Worm (Caenorhabditis elegans): ENCODE data around the gene rab-14.

rab-14 gene

ce11 chrX:15597077-15597476, 9.4 kb downstream of the rab-14 start, which contains the start of gene K09A9.8:
TSS of gene K09A9.8 (minus strand) at chrX:15597177.
- TF ChIP-seq B0310.2 (tag; optimal IDR thresholded peaks at IDR 0.05) (no peak), tra-4 (tag; optimal IDR thresholded peaks at IDR 0.05) (no peak), ceh-36 (tag; optimal IDR thresholded peaks at IDR 0.05) (no peak), hmg-4 (GFP tag; optimal IDR thresholded peaks at IDR 0.05) (no peak), pes-1 (GFP tag; IDR thresholded peaks at IDR 0.05) (no peak), F13C5.2 (tag; optimal IDR thresholded peaks at IDR 0.05) (no peak), ceh-13 (GFP tag; optimal IDR thresholded peaks at IDR 0.05) (no peak), scrt-1 (GFP tag; IDR thresholded peaks at IDR 0.05) (no peak), sea-1 (GFP tag; conservative IDR thresholded peaks at IDR 0.05) (no peak), hmbx-1 (tag; optimal IDR thresholded peaks at IDR 0.05) (no peak), ama-1 (optimal IDR thresholded peaks at IDR 0.05) (no peak), flt-1 (GFP tag; IDR thresholded peaks at IDR 0.05) (no peak), ets-7 (tag; optimal IDR thresholded peaks at IDR 0.05) (no peak), tbx-11 (GFP tag; IDR thresholded peaks at IDR 0.05) (no peak), aly-1 (tag; optimal IDR thresholded peaks at IDR 0.05) (no peak), hnd-1 (tag; optimal IDR thresholded peaks at IDR 0.05) (no peak), tbx-37 (GFP tag; conservative IDR thresholded peaks at IDR 0.05) (no peak)

ce11 chrX:15594019-15594418, 12.4 kb downstream of the rab-14 start:
- TF ChIP-seq scrt-1 (GFP tag; IDR thresholded peaks at IDR 0.05) (no peak), hmg-4 (GFP tag; optimal IDR thresholded peaks at IDR 0.05) (no peak), ceh-36 (tag; optimal IDR thresholded peaks at IDR 0.05) (no peak), sea-1 (GFP tag; conservative IDR thresholded peaks at IDR 0.05) (no peak), pes-1 (GFP tag; IDR thresholded peaks at IDR 0.05) (no peak), ets-7 (tag; optimal IDR thresholded peaks at IDR 0.05) (no peak), ama-1 (optimal IDR thresholded peaks at IDR 0.05) (no peak), flt-1 (GFP tag; IDR thresholded peaks at IDR 0.05) (no peak), hnd-1 (tag; optimal IDR thresholded peaks at IDR 0.05) (no peak), ceh-13 (GFP tag; optimal IDR thresholded peaks at IDR 0.05) (no peak), tbx-37 (GFP tag; conservative IDR thresholded peaks at IDR 0.05) (no peak), hmbx-1 (tag; optimal IDR thresholded peaks at IDR 0.05) (no peak), aly-1 (tag; optimal IDR thresholded peaks at IDR 0.05) (no peak)

ce11 chrX:15593366-15593765, 13.1 kb downstream of the rab-14 start:
- TF ChIP-seq aly-1 (tag; optimal IDR thresholded peaks at IDR 0.05): no peak
- no peak for TF ChIP-seq hmbx-1 (tag; optimal IDR thresholded peaks at IDR 0.05)
- no peak for TF ChIP-seq B0310.2 (tag; optimal IDR thresholded peaks at IDR 0.05)
- no peak for TF ChIP-seq ama-1 (optimal IDR thresholded peaks at IDR 0.05)
- TF ChIP-seq ets-7 (tag; optimal IDR thresholded peaks at IDR 0.05): no peak
- TF ChIP-seq hmg-4 (GFP tag; optimal IDR thresholded peaks at IDR 0.05): no peak
- TF ChIP-seq tra-4 (tag; optimal IDR thresholded peaks at IDR 0.05): no peak
- TF ChIP-seq scrt-1 (GFP tag; IDR thresholded peaks at IDR 0.05): no peak
- no peak for TF ChIP-seq sea-1 (GFP tag; conservative IDR thresholded peaks at IDR 0.05)
- no peak for TF ChIP-seq ceh-36 (tag; optimal IDR thresholded peaks at IDR 0.05)
- no peak for TF ChIP-seq F13C5.2 (tag; optimal IDR thresholded peaks at IDR 0.05)
- no peak for TF ChIP-seq ceh-13 (GFP tag; optimal IDR thresholded peaks at IDR 0.05)

ce11 chrX:15591068-15591467, 15.4 kb downstream of the rab-14 start, which contains the start of gene usp-33:
TSS of gene usp-33 (plus strand) at chrX:15591368.
- TF ChIP-seq hnd-1 (tag; optimal IDR thresholded peaks at IDR 0.05): no peak
- no peak for TF ChIP-seq flt-1 (GFP tag; IDR thresholded peaks at IDR 0.05)
- no peak for TF ChIP-seq hmg-4 (GFP tag; optimal IDR thresholded peaks at IDR 0.05)
- TF ChIP-seq ceh-13 (GFP tag; optimal IDR thresholded peaks at IDR 0.05): no peak
- TF ChIP-seq ets-7 (tag; optimal IDR thresholded peaks at IDR 0.05): no peak
- TF ChIP-seq tra-4 (tag; optimal IDR thresholded peaks at IDR 0.05): no peak
- TF ChIP-seq tbx-11 (GFP tag; IDR thresholded peaks at IDR 0.05): no peak
- no peak for TF ChIP-seq B0310.2 (tag; optimal IDR thresholded peaks at IDR 0.05)
- TF ChIP-seq aly-1 (tag; optimal IDR thresholded peaks at IDR 0.05): no peak
- TF ChIP-seq scrt-1 (GFP tag; IDR thresholded peaks at IDR 0.05): no peak
- TF ChIP-seq tbx-37 (GFP tag; conservative IDR thresholded peaks at IDR 0.05): no peak
- TF ChIP-seq F13C5.2 (tag; optimal IDR thresholded peaks at IDR 0.05): no peak
- TF ChIP-seq ama-1 (optimal IDR thresholded peaks at IDR 0.05): no peak
- no peak for TF ChIP-seq pes-1 (GFP tag; IDR thresholded peaks at IDR 0.05)
- TF ChIP-seq hmbx-1 (tag; optimal IDR thresholded peaks at IDR 0.05): no peak
- TF ChIP-seq ceh-36 (tag; optimal IDR thresholded peaks at IDR 0.05): no peak

- no peak for TF ChIP-seq flt-1 (GFP tag; IDR thresholded peaks at IDR 0.05)
- no peak for TF ChIP-seq tbx-37 (GFP tag; conservative IDR thresholded peaks at IDR 0.05)
- no peak for TF ChIP-seq ceh-36 (tag; optimal IDR thresholded peaks at IDR 0.05)
- TF ChIP-seq B0310.2 (tag; optimal IDR thresholded peaks at IDR 0.05): no peak
- TF ChIP-seq hmbx-1 (tag; optimal IDR thresholded peaks at IDR 0.05): no peak
- no peak for TF ChIP-seq sea-1 (GFP tag; conservative IDR thresholded peaks at IDR 0.05)
- no peak for TF ChIP-seq aly-1 (tag; optimal IDR thresholded peaks at IDR 0.05)
- TF ChIP-seq ceh-13 (GFP tag; optimal IDR thresholded peaks at IDR 0.05): no peak
- no peak for TF ChIP-seq hmg-4 (GFP tag; optimal IDR thresholded peaks at IDR 0.05)
- no peak for TF ChIP-seq tbx-11 (GFP tag; IDR thresholded peaks at IDR 0.05)
- TF ChIP-seq hnd-1 (tag; optimal IDR thresholded peaks at IDR 0.05): no peak
- TF ChIP-seq scrt-1 (GFP tag; IDR thresholded peaks at IDR 0.05): no peak
- TF ChIP-seq pes-1 (GFP tag; IDR thresholded peaks at IDR 0.05): no peak
- TF ChIP-seq ets-7 (tag; optimal IDR thresholded peaks at IDR 0.05): no peak
- TF ChIP-seq tra-4 (tag; optimal IDR thresholded peaks at IDR 0.05): no peak
- no peak for TF ChIP-seq ama-1 (optimal IDR thresholded peaks at IDR 0.05)
- TF ChIP-seq F13C5.2 (tag; optimal IDR thresholded peaks at IDR 0.05): no peak
Observed at ce11 chrX:15590347-15590928, 16.0 kb downstream of the rab-14 start, which contains the start of gene gas-1. TSS of gene gas-1 (minus strand) at chrX:15590397.

- TF ChIP-seq sea-1 (GFP tag; conservative IDR thresholded peaks at IDR 0.05) (no peak), ceh-36 (tag; optimal IDR thresholded peaks at IDR 0.05) (no peak), tbx-11 (GFP tag; IDR thresholded peaks at IDR 0.05) (no peak), aly-1 (tag; optimal IDR thresholded peaks at IDR 0.05) (no peak), flt-1 (GFP tag; IDR thresholded peaks at IDR 0.05) (no peak), pes-1 (GFP tag; IDR thresholded peaks at IDR 0.05) (no peak)
Observed at ce11 chrX:15586192-15586591, 20.2 kb downstream of the rab-14 start.

ce11 chrX:15585144-15585543, 21.3 kb downstream of the rab-14 start:
- TF ChIP-seq tbx-11 (GFP tag; IDR thresholded peaks at IDR 0.05) (no peak), ceh-13 (GFP tag; optimal IDR thresholded peaks at IDR 0.05) (no peak), ama-1 (optimal IDR thresholded peaks at IDR 0.05) (no peak), hnd-1 (tag; optimal IDR thresholded peaks at IDR 0.05) (no peak), aly-1 (tag; optimal IDR thresholded peaks at IDR 0.05) (no peak), hmg-4 (GFP tag; optimal IDR thresholded peaks at IDR 0.05) (no peak), ets-7 (tag; optimal IDR thresholded peaks at IDR 0.05) (no peak)

All from whole organism, early embryonic.